Fruit fly (Drosophila melanogaster) whole organism, pupa: ENCODE measurements around the gene mthl11.

Experiments used
- CG10348 ChIP-seq: fragments of 200-800 bp; sonication (Bioruptor generic); IDR thresholded peaks from 2 replicates; pipeline ENCODE4 v1.3.6; 2022; ENCODE audit warnings: missing biosample characterization, missing genetic modification characterization
- CG12605 ChIP-seq: fragments of 200-800 bp; sonication (Bioruptor generic); IDR thresholded peaks from 2 replicates; pipeline ENCODE4 v1.3.6; 2022; ENCODE audit warnings: missing biosample characterization, missing genetic modification characterization
- CG13204 ChIP-seq: fragments of 200-800 bp; sonication (Bioruptor generic); optimal IDR thresholded peaks from 2 replicates; lab custom pipeline; 2018; ENCODE audit warnings: missing biosample characterization, mild to moderate bottlenecking, missing genetic modification characterization, moderate library complexity
- CG14655 ChIP-seq: fragments of 200-800 bp; sonication (Bioruptor generic); optimal IDR thresholded peaks from 3 replicates; lab custom pipeline; 2017; ENCODE audit warnings: mild to moderate bottlenecking, missing biosample characterization, missing genetic modification reagents, missing genetic modification characterization
- CG15710 ChIP-seq: fragments of 200-800 bp; sonication (Bioruptor generic); optimal IDR thresholded peaks from 2 replicates; lab custom pipeline; 2018; ENCODE audit warnings: missing biosample characterization, mild to moderate bottlenecking, missing genetic modification characterization, moderate library complexity
- CG17806 ChIP-seq: fragments of 200-800 bp; sonication (Bioruptor generic); optimal IDR thresholded peaks from 2 replicates; lab custom pipeline; 2018; ENCODE audit warnings: missing biosample characterization, mild to moderate bottlenecking, missing genetic modification characterization, moderate library complexity
- CG32121 ChIP-seq: fragments of 200-800 bp; sonication (Bioruptor generic); IDR thresholded peaks from 2 replicates; pipeline ENCODE4 v1.3.6; 2022; ENCODE audit warnings: missing biosample characterization, missing genetic modification characterization
- CG34367 ChIP-seq: fragments of 200-800 bp; sonication (Bioruptor generic); optimal IDR thresholded peaks from 2 replicates; lab custom pipeline; 2018; ENCODE audit warnings: missing biosample characterization, mild to moderate bottlenecking, missing genetic modification characterization
- CG8159 ChIP-seq: fragments of 200-800 bp; sonication (Bioruptor generic); optimal IDR thresholded peaks from 3 replicates; lab custom pipeline; 2018; ENCODE audit warnings: missing biosample characterization, mild to moderate bottlenecking, missing genetic modification characterization, moderate library complexity
- CG8301 ChIP-seq: fragments of 200-800 bp; sonication (Bioruptor generic); optimal IDR thresholded peaks from 2 replicates; lab custom pipeline; 2018; ENCODE audit warnings: missing biosample characterization, mild to moderate bottlenecking, missing genetic modification characterization
- CG9948 ChIP-seq: fragments of 200-800 bp; sonication (Bioruptor generic); optimal IDR thresholded peaks from 2 replicates; lab custom pipeline; 2018; ENCODE audit warnings: missing biosample characterization, mild to moderate bottlenecking, missing genetic modification characterization, moderate library complexity
- D1 ChIP-seq: fragments of 200-800 bp; sonication (Bioruptor generic); optimal IDR thresholded peaks from 2 replicates; lab custom pipeline; 2018; ENCODE audit warnings: missing biosample characterization, mild to moderate bottlenecking, missing genetic modification characterization, moderate library complexity
- EcR ChIP-seq: fragments of 200-800 bp; sonication (Bioruptor generic); optimal IDR thresholded peaks from 3 replicates; lab custom pipeline; 2019; ENCODE audit warnings: missing biosample characterization, missing genetic modification characterization, mild to moderate bottlenecking, moderate library complexity, missing genetic modification reagents
- Ets98B ChIP-seq: fragments of 200-800 bp; sonication (Bioruptor generic); IDR thresholded peaks from 2 replicates; pipeline ENCODE4 v1.3.6; 2022; ENCODE audit warnings: missing biosample characterization, missing genetic modification characterization
- Pif1A ChIP-seq: fragments of 200-800 bp; sonication (Bioruptor generic); optimal IDR thresholded peaks from 3 replicates; lab custom pipeline; 2016; ENCODE audit warnings: missing biosample characterization, missing genetic modification characterization
- Pif1B ChIP-seq: fragments of 200-800 bp; sonication (Bioruptor generic); optimal IDR thresholded peaks from 3 replicates; lab custom pipeline; 2016; ENCODE audit warnings: missing biosample characterization, missing genetic modification characterization
- Snoo ChIP-seq: fragments of 200-800 bp; sonication (Bioruptor generic); optimal IDR thresholded peaks from 3 replicates; lab custom pipeline; 2017; ENCODE audit warnings: missing biosample characterization, mild to moderate bottlenecking, missing genetic modification characterization, inconsistent platforms
- fd96Ca ChIP-seq: fragments of 200-800 bp; sonication (Bioruptor generic); IDR thresholded peaks from 3 replicates; pipeline ENCODE4 v1.3.6; 2022; ENCODE audit warnings: missing biosample characterization, missing genetic modification characterization
- gl ChIP-seq: fragments of 200-800 bp; sonication (Bioruptor generic); optimal IDR thresholded peaks from 2 replicates; lab custom pipeline; 2018; ENCODE audit warnings: missing biosample characterization, mild to moderate bottlenecking, missing genetic modification characterization
- rn ChIP-seq: fragments of 200-800 bp; sonication (Bioruptor generic); IDR thresholded peaks from 2 replicates; pipeline ENCODE4 v1.3.6; 2022; ENCODE audit warnings: missing biosample characterization, missing genetic modification characterization

mthl11 gene

dm6 chr3R:10436989-10437388 is 36.2 kb downstream of the mthl11 start:
- no peak for TF ChIP-seq Ets98B (GFP tag; lab: Robert Waterston, UW)
- no peak for TF ChIP-seq CG10348
- TF ChIP-seq CG8159 (tag; lab: Kevin White, UChicago) = no peak
- TF ChIP-seq CG13204 (GFP tag; lab: Kevin White, UChicago) = no peak
- TF ChIP-seq CG12605 = no peak
- TF ChIP-seq CG17806 (tag; lab: Kevin White, UChicago) = no peak
- no peak for TF ChIP-seq gl (tag; lab: Kevin White, UChicago)
- TF ChIP-seq fd96Ca = no peak
- TF ChIP-seq CG15710 (tag; lab: Kevin White, UChicago) = no peak
- TF ChIP-seq Pif1B (GFP tag; lab: Kevin White, UChicago) = no peak
- TF ChIP-seq Pif1A (GFP tag; lab: Kevin White, UChicago) = no peak
- TF ChIP-seq Snoo (tag; lab: Kevin White, UChicago) = no peak
- TF ChIP-seq D1 = no peak
- TF ChIP-seq CG8301 = no peak
- no peak for TF ChIP-seq rn
- TF ChIP-seq CG14655 (GFP tag; lab: Kevin White, UChicago) = no peak
- TF ChIP-seq CG32121 (GFP tag; lab: Robert Waterston, UW) = no peak
- no peak for TF ChIP-seq CG9948 (tag; lab: Kevin White, UChicago)
- no peak for TF ChIP-seq EcR (GFP tag; lab: Kevin White, UChicago)
- no peak for TF ChIP-seq CG34367 (tag; lab: Kevin White, UChicago)

dm6 chr3R:10448957-10449356 is 48.1 kb downstream of the mthl11 start:
- no peak for TF ChIP-seq rn
- no peak for TF ChIP-seq Pif1B (GFP tag; lab: Kevin White, UChicago)
- TF ChIP-seq CG32121 (GFP tag; lab: Robert Waterston, UW) = no peak
- no peak for TF ChIP-seq CG8301
- no peak for TF ChIP-seq CG14655 (GFP tag; lab: Kevin White, UChicago)
- TF ChIP-seq CG8159 (tag; lab: Kevin White, UChicago) = no peak
- no peak for TF ChIP-seq Ets98B (GFP tag; lab: Robert Waterston, UW)
- no peak for TF ChIP-seq D1
- TF ChIP-seq CG9948 (tag; lab: Kevin White, UChicago) = no peak
- no peak for TF ChIP-seq Snoo (tag; lab: Kevin White, UChicago)
- no peak for TF ChIP-seq CG10348
- TF ChIP-seq CG34367 (tag; lab: Kevin White, UChicago) = no peak
- TF ChIP-seq, all 21 proteins: peak for 0
